Fruit fly (Drosophila melanogaster): ENCODE data around the gene ed.

Gene ed

dm6 chr2L:4118983-4119670 lies 88.0 kb downstream of the ed start (continued):
- peak; percentile 43 for TF ChIP-seq D19B (GFP tag; optimal IDR thresholded peaks at IDR 0.05)
- TF ChIP-seq Bteb2 (GFP tag; optimal IDR thresholded peaks at IDR 0.05), result peak; percentile 32
- TF ChIP-seq sob (GFP tag; IDR thresholded peaks at IDR 0.05), result peak; percentile 72
- peak; percentile 95 for TF ChIP-seq gsb-n (tag; optimal IDR thresholded peaks at IDR 0.05)
- TF ChIP-seq Bdp1 (GFP tag; optimal IDR thresholded peaks at IDR 0.05), result peak; percentile 54
- TF ChIP-seq h (optimal IDR thresholded peaks at IDR 0.05), result no peak
- peak; percentile 45; the same call in 1 of the 2 replicates for TF ChIP-seq aop (GFP tag; IDR thresholded peaks at IDR 0.05)
- peak; percentile 50 for TF ChIP-seq Atf3 (GFP tag; optimal IDR thresholded peaks at IDR 0.05)
- peak; percentile 75 for TF ChIP-seq slp2 (GFP tag; optimal IDR thresholded peaks at IDR 0.05)
- TF ChIP-seq Gsc (GFP tag; IDR thresholded peaks at IDR 0.05), result no peak
- TF ChIP-seq CG7987 (GFP tag; optimal IDR thresholded peaks at IDR 0.05), result no peak
- peak; percentile 88 for TF ChIP-seq otp (GFP tag; IDR thresholded peaks at IDR 0.05)
- TF ChIP-seq fd96Cb (tag; optimal IDR thresholded peaks at IDR 0.05), result peak; percentile 85
- TF ChIP-seq emc (GFP tag; optimal IDR thresholded peaks at IDR 0.05), result no peak
- TF ChIP-seq GATAe (GFP tag; conservative IDR thresholded peaks at IDR 0.05), result peak; percentile 25; the same call in 1 of the 2 replicates
- peak; percentile 95 for TF ChIP-seq Xrp1 (GFP tag; IDR thresholded peaks at IDR 0.05)
- TF ChIP-seq HLH3B (GFP tag; IDR thresholded peaks at IDR 0.05), result peak; percentile 77
- 0 out of 3 replicates have a peak, but pooled peaks have one; percentile 24 for TF ChIP-seq z (GFP tag; IDR thresholded peaks at IDR 0.05)
- TF ChIP-seq CG10565 (GFP tag; optimal IDR thresholded peaks at IDR 0.05), result peak; percentile 32
- TF ChIP-seq CG6813 (GFP tag; optimal IDR thresholded peaks at IDR 0.05), result peak; percentile 71
- TF ChIP-seq cg (GFP tag; optimal IDR thresholded peaks at IDR 0.05), result no peak
- peak; percentile 96 for TF ChIP-seq Med (GFP tag)
- peak; percentile 76 for TF ChIP-seq CG6272 (GFP tag; IDR thresholded peaks at IDR 0.05)
- peak; percentile 86 for TF ChIP-seq CG31441 (GFP tag; IDR thresholded peaks at IDR 0.05)
- no peak for TF ChIP-seq ash1 (GFP tag; optimal IDR thresholded peaks at IDR 0.05)
- TF ChIP-seq Gug (GFP tag; IDR thresholded peaks at IDR 0.05), result peak; percentile 64; the same call in 3 of the 4 replicates
- peak; percentile 85 for TF ChIP-seq stc (GFP tag; IDR thresholded peaks at IDR 0.05)
- TF ChIP-seq H2.0 (GFP tag; IDR thresholded peaks at IDR 0.05), result peak; percentile 65
- peak; percentile 97 for TF ChIP-seq sens (GFP tag)
- TF ChIP-seq CrebB (tag; optimal IDR thresholded peaks at IDR 0.05), result peak; percentile 64
- no peak for TF ChIP-seq yki (optimal IDR thresholded peaks at IDR 0.05)
- TF ChIP-seq tx (GFP tag; optimal IDR thresholded peaks at IDR 0.05), result peak; percentile 54
- peak; percentile 76 for TF ChIP-seq ATbp (GFP tag; optimal IDR thresholded peaks at IDR 0.05)
- no peak for TF ChIP-seq Sin3A (optimal IDR thresholded peaks at IDR 0.05)
- peak; percentile 26 for TF ChIP-seq Ravus (GFP tag; IDR thresholded peaks at IDR 0.05)
- peak; percentile 38 for TF ChIP-seq Hand (GFP tag; optimal IDR thresholded peaks at IDR 0.05)
- peak; percentile 60 for TF ChIP-seq CG15514 (GFP tag; optimal IDR thresholded peaks at IDR 0.05)
- peak; percentile 64 for TF ChIP-seq salm (tag; optimal IDR thresholded peaks at IDR 0.05)
- peak; percentile 86 for TF ChIP-seq zen (tag; optimal IDR thresholded peaks at IDR 0.05)
- peak; percentile 80 for TF ChIP-seq Ptx1 (GFP tag; IDR thresholded peaks at IDR 0.05)
- TF ChIP-seq D (optimal IDR thresholded peaks at IDR 0.05), result no peak
- peak; percentile 84 for TF ChIP-seq D (GFP tag; optimal IDR thresholded peaks at IDR 0.05)
- no peak for TF ChIP-seq hth (optimal IDR thresholded peaks at IDR 0.05)
- TF ChIP-seq CkIIα-i1 (GFP tag; IDR thresholded peaks at IDR 0.05), result no peak
- TF ChIP-seq CG11085 (GFP tag; IDR thresholded peaks at IDR 0.05), result 0 out of 2 replicates have a peak, but pooled peaks have one; percentile 50
- peak; percentile 75 for TF ChIP-seq bab2 (GFP tag; optimal IDR thresholded peaks at IDR 0.05)
- peak; percentile 37 for TF ChIP-seq HLH54F (GFP tag; optimal IDR thresholded peaks at IDR 0.05)
- TF ChIP-seq Hr78 (GFP tag; optimal IDR thresholded peaks at IDR 0.05), result peak in 1 of 2 experiments; percentile 40
- peak; percentile 48 for TF ChIP-seq Vsx1 (GFP tag; optimal IDR thresholded peaks at IDR 0.05)
- TF ChIP-seq Lhr (GFP tag; optimal IDR thresholded peaks at IDR 0.05), result peak; percentile 40
- TF ChIP-seq CG15696 (tag; optimal IDR thresholded peaks at IDR 0.05), result peak; percentile 83
- 0 out of 3 replicates have a peak, but pooled peaks have one; percentile 54 for TF ChIP-seq Dbx (GFP tag; IDR thresholded peaks at IDR 0.05)
